Worm (Caenorhabditis elegans): Measurements from ENCODE around the gene K11E4.1.
A peak's percentile ranks its signal among the peaks of the same experiment; 100 is the strongest.

The K11E4.1 gene

ce11 chrX:13712992-13713391 is 965 bp upstream of the K11E4.1 start:
- TF ChIP-seq sem-4 (tag; optimal IDR thresholded peaks at IDR 0.05): no peak
- no peak for TF ChIP-seq lin-39 (tag; optimal IDR thresholded peaks at IDR 0.05)
- no peak for TF ChIP-seq snpc-4 (tag; optimal IDR thresholded peaks at IDR 0.05)
- TF ChIP-seq ztf-11 (tag; optimal IDR thresholded peaks at IDR 0.05): no peak
- no peak for TF ChIP-seq R02D3.7 (tag; optimal IDR thresholded peaks at IDR 0.05)
- peak in 1 of 2 experiments; percentile 41 for TF ChIP-seq lsy-2 (tag; optimal IDR thresholded peaks at IDR 0.05)
- TF ChIP-seq nhr-6 (tag; optimal IDR thresholded peaks at IDR 0.05): no peak
- no peak for TF ChIP-seq ceh-16 (tag; optimal IDR thresholded peaks at IDR 0.05)
- no peak for TF ChIP-seq blmp-1 (tag; optimal IDR thresholded peaks at IDR 0.05; ENCODE audit: insufficient read depth)
- no peak for TF ChIP-seq nhr-10 (tag; optimal IDR thresholded peaks at IDR 0.05)
- TF ChIP-seq mab-5 (tag; optimal IDR thresholded peaks at IDR 0.05): no peak
- TF ChIP-seq ceh-82 (tag; optimal IDR thresholded peaks at IDR 0.05): no peak
- no peak for TF ChIP-seq lin-11 (tag; optimal IDR thresholded peaks at IDR 0.05)
- TF ChIP-seq nhr-129 (tag; optimal IDR thresholded peaks at IDR 0.05): peak; percentile 22
- no peak for TF ChIP-seq nhr-11 (tag; optimal IDR thresholded peaks at IDR 0.05)
- TF ChIP-seq ZK546.5 (tag; optimal IDR thresholded peaks at IDR 0.05): no peak
- no peak for TF ChIP-seq mdl-1 (tag; optimal IDR thresholded peaks at IDR 0.05)
- TF ChIP-seq ztf-1 (GFP tag; conservative IDR thresholded peaks at IDR 0.05): no peak
- TF ChIP-seq sma-3 (GFP tag; optimal IDR thresholded peaks at IDR 0.05): no peak
- TF ChIP-seq sma-9 (GFP tag; optimal IDR thresholded peaks at IDR 0.05): peak; percentile 44
- no peak for TF ChIP-seq sma-9 (tag; optimal IDR thresholded peaks at IDR 0.05)
- no peak for TF ChIP-seq nhr-25 (tag; optimal IDR thresholded peaks at IDR 0.05)
- no peak for TF ChIP-seq unc-62 (GFP tag; optimal IDR thresholded peaks at IDR 0.05)
- TF ChIP-seq peb-1 (tag; optimal IDR thresholded peaks at IDR 0.05): no peak
- TF ChIP-seq nhr-21 (tag; optimal IDR thresholded peaks at IDR 0.05): no peak
- no peak for TF ChIP-seq ama-1 (optimal IDR thresholded peaks at IDR 0.05)
- TF ChIP-seq F13H6.1 (tag; optimal IDR thresholded peaks at IDR 0.05): no peak

- TF ChIP-seq gmeb-1 (tag; optimal IDR thresholded peaks at IDR 0.05) (peak; percentile 12), fos-1 (tag; optimal IDR thresholded peaks at IDR 0.05) (peak; percentile 2), sma-9 (GFP tag; optimal IDR thresholded peaks at IDR 0.05) (peak; percentile 17), sma-9 (tag; optimal IDR thresholded peaks at IDR 0.05) (no peak), sma-3 (GFP tag; optimal IDR thresholded peaks at IDR 0.05) (peak; percentile 4), ZK546.5 (tag; optimal IDR thresholded peaks at IDR 0.05) (no peak), ztf-1 (GFP tag; conservative IDR thresholded peaks at IDR 0.05) (no peak)
Observed at ce11 chrX:13714710-13715109, 753 bp downstream of the K11E4.1 start.

- TF ChIP-seq nhr-129 (tag; optimal IDR thresholded peaks at IDR 0.05) (peak; percentile 33), sma-3 (GFP tag; optimal IDR thresholded peaks at IDR 0.05) (peak; percentile 64), nhr-21 (tag; optimal IDR thresholded peaks at IDR 0.05) (peak; percentile 3), ZK546.5 (tag; optimal IDR thresholded peaks at IDR 0.05) (no peak), alr-1 (tag; optimal IDR thresholded peaks at IDR 0.05) (no peak), fos-1 (tag; optimal IDR thresholded peaks at IDR 0.05) (peak; percentile 23), sem-4 (tag; optimal IDR thresholded peaks at IDR 0.05) (no peak), crh-2 (tag; optimal IDR thresholded peaks at IDR 0.05) (peak; percentile 38), gmeb-1 (tag; optimal IDR thresholded peaks at IDR 0.05) (peak; percentile 43), sma-9 (GFP tag; optimal IDR thresholded peaks at IDR 0.05) (peak; percentile 66), sma-9 (tag; optimal IDR thresholded peaks at IDR 0.05) (no peak), lin-13 (GFP tag; optimal IDR thresholded peaks at IDR 0.05) (peak; percentile 3), aly-2 (tag; optimal IDR thresholded peaks at IDR 0.05) (no peak), nhr-10 (tag; optimal IDR thresholded peaks at IDR 0.05) (no peak), mdl-1 (tag; optimal IDR thresholded peaks at IDR 0.05) (no peak), lin-11 (tag; optimal IDR thresholded peaks at IDR 0.05) (no peak), skn-1 (tag; optimal IDR thresholded peaks at IDR 0.05) (no peak)
Observed at ce11 chrX:13716313-13716712, 2.4 kb downstream of the K11E4.1 start.

ce11 chrX:13717053-13717671 is 3.2 kb downstream of the K11E4.1 start, which contains the start of gene shc-3:
Gene shc-3, plus strand, starts transcription at chrX:13717536.
- peak; percentile 20 for TF ChIP-seq fos-1 (tag; optimal IDR thresholded peaks at IDR 0.05)
- TF ChIP-seq nhr-23 (tag; optimal IDR thresholded peaks at IDR 0.05): no peak

All from whole organism, L2 larva.